Fruit fly (Drosophila melanogaster): ENCODE data around the gene CG5641.

dm6 chr3R:12405928-12406234, 23.2 kb downstream of the CG5641 start, which contains the start of gene Cyp9f2:
- TF ChIP-seq kay (GFP tag; ENCODE audit: borderline replicate concordance) (no peak), CG12768 (GFP tag; optimal IDR thresholded peaks at IDR 0.05) (no peak), CG14711 (tag; optimal IDR thresholded peaks at IDR 0.05) (no peak), ovo (GFP tag; optimal IDR thresholded peaks at IDR 0.05) (no peak), CG5204 (GFP tag; optimal IDR thresholded peaks at IDR 0.05) (no peak), CG1620 (GFP tag; optimal IDR thresholded peaks at IDR 0.05) (no peak), CG7101 (tag; optimal IDR thresholded peaks at IDR 0.05) (no peak), CG33017 (tag; optimal IDR thresholded peaks at IDR 0.05) (no peak), cnc (optimal IDR thresholded peaks at IDR 0.05) (no peak)
